Fruit fly (Drosophila melanogaster) whole organism, adult: Measurements from ENCODE around the gene CG9338.

ENCODE experiments used
- CG11617 ChIP-seq: fragments of 200-800 bp; sonication (Bioruptor generic); optimal IDR thresholded peaks from 2 replicates; lab custom pipeline; 2017; ENCODE audit warnings: mild to moderate bottlenecking, missing biosample characterization, missing genetic modification reagents, missing genetic modification characterization
- CG12768 ChIP-seq: fragments of 200-800 bp; sonication (Bioruptor generic); optimal IDR thresholded peaks from 2 replicates; lab custom pipeline; 2017; ENCODE audit warnings: missing biosample characterization, missing genetic modification characterization, mild to moderate bottlenecking, moderate library complexity, missing genetic modification reagents
- CG5204 ChIP-seq: fragments of 200-800 bp; sonication (Bioruptor generic); optimal IDR thresholded peaks from 2 replicates; lab custom pipeline; 2016; ENCODE audit warnings: missing biosample characterization, missing genetic modification characterization
- CG7045 ChIP-seq: fragments of 200-800 bp; sonication (Bioruptor generic); optimal IDR thresholded peaks from 2 replicates; lab custom pipeline; 2017; ENCODE audit warnings: missing biosample characterization, mild to moderate bottlenecking, missing genetic modification characterization
- CG7101 ChIP-seq: fragments of 200-800 bp; sonication (Bioruptor generic); optimal IDR thresholded peaks from 2 replicates; lab custom pipeline; 2018; ENCODE audit warnings: missing biosample characterization, mild to moderate bottlenecking, missing genetic modification characterization, moderate library complexity
- Clk ChIP-seq: fragments of 200-800 bp; sonication (Bioruptor generic); optimal IDR thresholded peaks from 2 replicates; lab custom pipeline; 2017; ENCODE audit warnings: missing biosample characterization, missing genetic modification characterization
- Crg-1 ChIP-seq: fragments of 200-800 bp; sonication (Bioruptor generic); optimal IDR thresholded peaks from 2 replicates; lab custom pipeline; 2016; ENCODE audit warnings: missing biosample characterization, missing genetic modification characterization
- bab1 ChIP-seq: fragments of 200-800 bp; sonication (Bioruptor generic); optimal IDR thresholded peaks from 3 replicates; lab custom pipeline; 2019; ENCODE audit warnings: missing biosample characterization, mild to moderate bottlenecking, missing genetic modification characterization, moderate library complexity
- kay ChIP-seq: fragments of 200-800 bp; sonication (Bioruptor generic); peaks from one replicate; lab custom pipeline; 2016; ENCODE audit warnings: missing biosample characterization, missing genetic modification characterization, borderline replicate concordance

dm6 chr2L:20867381-20867780 is 2.4 kb downstream of the CG9338 start, which contains the start of gene CG31675:
- TF ChIP-seq kay (GFP tag; lab: Kevin White, UChicago) = no peak
- no peak for TF ChIP-seq CG7101 (tag; lab: Kevin White, UChicago)
- no peak for TF ChIP-seq Clk (GFP tag; lab: Kevin White, UChicago)
- no peak for TF ChIP-seq CG12768 (GFP tag; lab: Kevin White, UChicago)
- no peak for TF ChIP-seq CG11617 (GFP tag; lab: Kevin White, UChicago)
- TF ChIP-seq CG5204 (GFP tag; lab: Kevin White, UChicago) = no peak
- no peak for TF ChIP-seq Crg-1
- no peak for TF ChIP-seq CG7045 (GFP tag; lab: Kevin White, UChicago)
- no peak for TF ChIP-seq bab1 (GFP tag; lab: Kevin White, UChicago)
